Worm (Caenorhabditis elegans) whole organism, mixed stage, embryonic: ENCODE results near the gene Y57G11C.22.

ENCODE experiments used
- M03D4.4 ChIP-seq: sonication (generic microtip); optimal IDR thresholded peaks from 2 replicates; lab custom pipeline; 2017; ENCODE audit warnings: mild to moderate bottlenecking, missing genetic modification characterization, missing compliant biosample characterization
- blmp-1 ChIP-seq: fragments of 150-350 bp; optimal IDR thresholded peaks from 2 replicates; lab custom pipeline; 2014; ENCODE audit warnings: missing biosample characterization, missing genetic modification characterization
- ceh-39 ChIP-seq: fragments of 150-350 bp; optimal IDR thresholded peaks from 2 replicates; lab custom pipeline; 2014; ENCODE audit warnings: missing biosample characterization, missing genetic modification characterization
- ceh-43 ChIP-seq: fragments of 200-800 bp; sonication (Bioruptor generic); optimal IDR thresholded peaks from 2 replicates; lab custom pipeline; 2018; ENCODE audit warnings: mild to moderate bottlenecking, missing genetic modification characterization, moderate library complexity, missing compliant biosample characterization
- ceh-83 ChIP-seq: fragments of 200-800 bp; sonication (Bioruptor generic); optimal IDR thresholded peaks from 2 replicates; lab custom pipeline; 2018; ENCODE audit warnings: mild to moderate bottlenecking, missing genetic modification characterization, missing compliant biosample characterization
- cnd-1 ChIP-seq: fragments of 200-800 bp; sonication (Bioruptor generic); optimal IDR thresholded peaks from 2 replicates; lab custom pipeline; 2018; ENCODE audit warnings: mild to moderate bottlenecking, missing genetic modification characterization, missing compliant biosample characterization
- drap-1 ChIP-seq: fragments of 200-800 bp; sonication (Bioruptor generic); optimal IDR thresholded peaks from 3 replicates; lab custom pipeline; 2018; ENCODE audit warnings: mild to moderate bottlenecking, missing genetic modification characterization, missing compliant biosample characterization
- elt-1 ChIP-seq: sonication (generic microtip); optimal IDR thresholded peaks from 2 replicates; lab custom pipeline; 2017; ENCODE audit warnings: missing genetic modification characterization, mild to moderate bottlenecking, missing compliant biosample characterization, antibody characterized with exemption, moderate library complexity, borderline replicate concordance; ENCODE audit not compliant: insufficient read depth
- elt-3 ChIP-seq: fragments of 150-350 bp; optimal IDR thresholded peaks from 2 replicates; lab custom pipeline; 2014; ENCODE audit warnings: missing biosample characterization, missing genetic modification characterization
- ham-2 ChIP-seq: fragments of 200-800 bp; sonication (Bioruptor generic); optimal IDR thresholded peaks from 2 replicates; lab custom pipeline; 2018; ENCODE audit warnings: mild to moderate bottlenecking, missing genetic modification characterization, missing compliant biosample characterization
- hlh-1 ChIP-seq: fragments of 150-350 bp; optimal IDR thresholded peaks from 2 replicates; lab custom pipeline; 2014; ENCODE audit warnings: missing biosample characterization, missing genetic modification reagents, missing genetic modification characterization
- lin-32 ChIP-seq: fragments of 200-800 bp; sonication (Bioruptor generic); optimal IDR thresholded peaks from 2 replicates; lab custom pipeline; 2018; ENCODE audit warnings: mild to moderate bottlenecking, missing genetic modification characterization, missing compliant biosample characterization
- mab-5 ChIP-seq: fragments of 150-350 bp; optimal IDR thresholded peaks from 2 replicates; lab custom pipeline; 2014; ENCODE audit warnings: missing biosample characterization, missing genetic modification characterization
- mep-1 ChIP-seq: fragments of 150-350 bp; optimal IDR thresholded peaks from 2 replicates; lab custom pipeline; 2017; ENCODE audit warnings: missing biosample characterization, missing genetic modification reagents, missing genetic modification characterization, inconsistent platforms
- mls-2 ChIP-seq: sonication (generic microtip); optimal IDR thresholded peaks from 2 replicates; lab custom pipeline; 2016; ENCODE audit warnings: mild to moderate bottlenecking, missing genetic modification characterization, moderate library complexity, missing compliant biosample characterization
- nhr-12 ChIP-seq: fragments of 150-350 bp; optimal IDR thresholded peaks from 2 replicates; lab custom pipeline; 2014; ENCODE audit warnings: missing biosample characterization, missing genetic modification characterization
- nhr-28 ChIP-seq: fragments of 150-350 bp; optimal IDR thresholded peaks from 2 replicates; lab custom pipeline; 2014; ENCODE audit warnings: missing biosample characterization, missing genetic modification characterization
- pha-4 ChIP-seq: fragments of 150-350 bp; optimal IDR thresholded peaks from 2 replicates; lab custom pipeline; 2018; ENCODE audit warnings: missing biosample characterization, missing genetic modification reagents, missing genetic modification characterization
- sem-2 ChIP-seq: fragments of 200-800 bp; sonication (Bioruptor generic); optimal IDR thresholded peaks from 2 replicates; lab custom pipeline; 2018; ENCODE audit warnings: mild to moderate bottlenecking, missing genetic modification characterization, missing compliant biosample characterization
- sptf-1 ChIP-seq: sonication (generic microtip); optimal IDR thresholded peaks from 2 replicates; lab custom pipeline; 2017; ENCODE audit warnings: mild to moderate bottlenecking, missing genetic modification characterization, moderate library complexity, missing compliant biosample characterization
- tbx-8 ChIP-seq: fragments of 200-800 bp; sonication (Bioruptor generic); optimal IDR thresholded peaks from 2 replicates; lab custom pipeline; 2018; ENCODE audit warnings: mild to moderate bottlenecking, missing genetic modification characterization, moderate library complexity, missing compliant biosample characterization
- unc-120 ChIP-seq: sonication (generic microtip); optimal IDR thresholded peaks from 2 replicates; lab custom pipeline; 2017; ENCODE audit warnings: missing genetic modification characterization, missing compliant biosample characterization; ENCODE audit not compliant: poor library complexity, severe bottlenecking
- unc-39 ChIP-seq: fragments of 150-350 bp; optimal IDR thresholded peaks from 2 replicates; lab custom pipeline; 2014; ENCODE audit warnings: missing biosample characterization, missing genetic modification characterization
- unc-62 ChIP-seq: fragments of 150-350 bp; optimal IDR thresholded peaks from 2 replicates; lab custom pipeline; 2014; ENCODE audit warnings: missing biosample characterization, missing genetic modification reagents, missing genetic modification characterization
- zip-8 ChIP-seq: fragments of 150-350 bp; optimal IDR thresholded peaks from 2 replicates; lab custom pipeline; 2014; ENCODE audit warnings: missing biosample characterization, missing genetic modification characterization
- ztf-11 ChIP-seq: fragments of 150-350 bp; optimal IDR thresholded peaks from 2 replicates; lab custom pipeline; 2014; ENCODE audit warnings: missing biosample characterization, missing genetic modification characterization

The Y57G11C.22 gene

DNA sequence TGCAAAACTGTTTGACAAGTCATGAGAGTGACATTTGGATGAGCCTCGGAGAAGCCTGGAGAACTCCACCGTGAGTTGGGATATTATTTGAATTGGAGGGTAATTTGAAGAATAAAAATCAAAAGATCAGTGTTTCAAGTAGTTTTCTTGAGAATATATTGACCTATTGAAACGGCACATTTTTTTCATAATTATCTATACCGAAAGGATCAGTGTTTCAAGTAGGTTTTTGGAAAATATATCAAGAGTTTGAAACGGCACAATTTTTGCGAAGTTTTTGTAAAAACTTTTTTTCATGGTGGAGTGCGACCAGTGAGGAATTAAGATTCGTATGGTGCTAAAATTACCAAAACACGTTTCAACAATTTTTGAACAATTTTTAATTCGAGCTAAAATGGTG lies 55.0 kb downstream of the Y57G11C.22 start:
- TF ChIP-seq zip-8 (tag; lab: Kevin White, UChicago) (no peak), ceh-39 (no peak), M03D4.4 (tag; lab: Kevin White, UChicago) (no peak), ham-2 (GFP tag; lab: Kevin White, UChicago) (no peak), cnd-1 (tag; lab: Kevin White, UChicago) (no peak), mab-5 (no peak), blmp-1 (no peak), elt-3 (tag; lab: Kevin White, UChicago) (no peak), lin-32 (no peak), nhr-28 (tag; lab: Kevin White, UChicago) (no peak), sptf-1 (tag; lab: Kevin White, UChicago) (no peak), sem-2 (GFP tag; lab: Kevin White, UChicago) (no peak), mls-2 (tag; lab: Kevin White, UChicago) (no peak), ceh-43 (no peak), mep-1 (tag; lab: Kevin White, UChicago) (no peak), unc-120 (tag; lab: Kevin White, UChicago) (no peak), unc-39 (tag; lab: Kevin White, UChicago) (no peak), nhr-12 (tag; lab: Kevin White, UChicago) (no peak), hlh-1 (tag; lab: Kevin White, UChicago) (no peak)

DNA sequence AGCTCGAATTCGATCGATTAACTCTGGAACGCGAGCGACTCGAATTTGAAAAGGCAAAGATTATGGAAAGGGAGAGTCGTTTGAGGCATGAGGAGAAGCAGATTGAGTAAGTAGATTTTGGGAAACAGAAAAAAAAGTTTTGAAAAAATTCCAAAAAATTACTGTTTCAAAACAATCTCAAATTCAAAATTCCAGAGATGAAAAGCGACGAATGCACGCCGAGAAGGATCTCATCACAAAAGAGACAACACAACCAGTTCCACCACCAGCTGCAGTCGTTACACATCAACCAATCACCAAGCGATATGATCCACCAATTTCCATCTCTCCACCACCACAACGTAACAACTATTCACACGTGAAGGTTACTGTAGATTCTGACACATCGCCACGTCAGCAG lies 57.3 kb downstream of the Y57G11C.22 start:
- TF ChIP-seq ztf-11: no peak

DNA sequence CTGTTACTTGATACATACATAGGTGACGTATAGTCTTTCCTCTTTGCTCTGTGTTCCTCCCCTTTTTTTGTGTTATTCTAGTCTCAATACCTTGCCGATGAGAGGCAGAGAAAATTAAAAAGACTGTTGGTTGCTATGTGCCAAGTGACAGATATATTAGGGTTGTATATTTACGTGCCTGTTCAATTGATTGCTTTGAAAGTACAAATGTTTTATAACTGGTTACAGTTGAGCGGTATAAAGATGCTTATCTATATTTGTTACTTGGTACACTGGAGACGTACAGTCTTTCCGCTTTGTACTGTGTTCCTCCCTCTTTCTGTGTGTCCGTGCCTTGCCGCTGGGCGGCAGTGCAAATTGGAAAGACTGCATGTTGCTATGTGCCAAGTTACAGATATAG lies 66.2 kb downstream of the Y57G11C.22 start:
- TF ChIP-seq sem-2 (GFP tag; lab: Kevin White, UChicago) (no peak), unc-62 (no peak), lin-32 (no peak), pha-4 (tag; lab: Kevin White, UChicago) (no peak), elt-3 (tag; lab: Kevin White, UChicago) (no peak), drap-1 (no peak), elt-1 (tag; lab: Kevin White, UChicago) (no peak), tbx-8 (no peak), ztf-11 (no peak), unc-39 (tag; lab: Kevin White, UChicago) (no peak), ham-2 (GFP tag; lab: Kevin White, UChicago) (no peak), M03D4.4 (tag; lab: Kevin White, UChicago) (no peak), hlh-1 (tag; lab: Kevin White, UChicago) (no peak), mab-5 (no peak), ceh-83 (GFP tag; lab: Kevin White, UChicago) (no peak)
